Worm (Caenorhabditis elegans) whole organism, early embryonic: Measurements from ENCODE around the gene ZK285.2.

Experiments used
- aly-1 ChIP-seq: sonication (generic microtip); optimal IDR thresholded peaks from 2 replicates; lab custom pipeline; 2016; ENCODE audit warnings: missing genetic modification characterization, missing compliant biosample characterization
- ama-1 ChIP-seq: fragments of 150-350 bp; optimal IDR thresholded peaks from 2 replicates; lab custom pipeline; 2014
- ceh-13 ChIP-seq: fragments of 200-800 bp; sonication (Bioruptor generic); optimal IDR thresholded peaks from 2 replicates; lab custom pipeline; 2018; ENCODE audit warnings: mild to moderate bottlenecking, missing genetic modification characterization, missing compliant biosample characterization
- ceh-36 ChIP-seq: sonication (generic microtip); optimal IDR thresholded peaks from 2 replicates; lab custom pipeline; 2016; ENCODE audit warnings: missing genetic modification characterization, inconsistent platforms, missing compliant biosample characterization
- ets-7 ChIP-seq: sonication (generic microtip); optimal IDR thresholded peaks from 2 replicates; lab custom pipeline; 2016; ENCODE audit warnings: missing genotype, missing genetic modification characterization, missing compliant biosample characterization
- hmbx-1 ChIP-seq: sonication (generic microtip); optimal IDR thresholded peaks from 2 replicates; lab custom pipeline; 2016; ENCODE audit warnings: mild to moderate bottlenecking, missing genetic modification characterization, missing compliant biosample characterization
- pes-1 ChIP-seq: fragments of 200-800 bp; sonication (Bioruptor generic); IDR thresholded peaks from 2 replicates; pipeline ENCODE4 v1.3.6; 2022; ENCODE audit warnings: missing genetic modification reagents, missing genetic modification characterization, missing compliant biosample characterization
- sea-1 ChIP-seq: fragments of 200-800 bp; sonication (Bioruptor generic); conservative IDR thresholded peaks from 2 replicates; pipeline ENCODE4 v1.3.6; 2022; ENCODE audit warnings: missing genetic modification characterization, missing compliant biosample characterization
- tbx-11 ChIP-seq: fragments of 200-800 bp; sonication (Bioruptor generic); IDR thresholded peaks from 2 replicates; pipeline ENCODE4 v1.3.6; 2022; ENCODE audit warnings: missing genetic modification characterization, missing compliant biosample characterization
- tbx-37 ChIP-seq: fragments of 200-800 bp; sonication (Bioruptor generic); conservative IDR thresholded peaks from 2 replicates; pipeline ENCODE4 v1.3.6; 2022; ENCODE audit warnings: missing genetic modification reagents, missing genetic modification characterization, missing compliant biosample characterization

DNA sequence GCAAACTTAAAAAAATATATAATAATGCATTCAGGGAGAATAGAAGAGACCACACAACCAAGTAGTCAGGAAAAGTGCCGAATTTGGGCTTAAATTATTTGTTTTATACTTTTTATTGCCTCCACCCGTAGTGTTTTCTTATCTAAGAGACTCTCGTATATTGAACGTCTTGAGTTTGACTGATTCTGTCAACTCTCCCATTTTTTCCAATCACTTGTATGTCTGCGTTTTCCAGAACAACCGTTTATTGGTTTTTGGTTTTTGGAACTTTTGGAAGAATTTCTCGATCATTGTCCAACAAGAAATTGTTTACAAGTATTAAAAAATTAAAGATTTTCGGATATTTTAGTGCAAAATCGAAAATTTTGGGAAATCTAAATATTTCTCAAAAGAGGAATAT is 3.0 kb upstream of the ZK285.2 start:
- no peak for TF ChIP-seq tbx-11
- no peak for TF ChIP-seq hmbx-1 (tag; lab: Kevin White, UChicago)
- no peak for TF ChIP-seq tbx-37 (GFP tag; lab: Robert Waterston, UW)
- TF ChIP-seq ama-1 (lab: Kevin White, UChicago), result no peak
- no peak for TF ChIP-seq ceh-36
- no peak for TF ChIP-seq sea-1 (GFP tag; lab: Robert Waterston, UW)
- no peak for TF ChIP-seq pes-1 (GFP tag; lab: Robert Waterston, UW)
- no peak for TF ChIP-seq ets-7 (tag; lab: Kevin White, UChicago)
- TF ChIP-seq aly-1, result no peak
- TF ChIP-seq ceh-13 (GFP tag; lab: Kevin White, UChicago), result no peak
